Worm (Caenorhabditis elegans) whole organism, mixed stage, embryonic: Measurements from ENCODE around the gene grd-2.

Experiments used
- ces-1 ChIP-seq: fragments of 150-350 bp; optimal IDR thresholded peaks from 2 replicates; lab custom pipeline; 2014; ENCODE audit warnings: missing biosample characterization, missing genetic modification reagents, missing genetic modification characterization
- elt-1 ChIP-seq: sonication (generic microtip); optimal IDR thresholded peaks from 2 replicates; lab custom pipeline; 2017; ENCODE audit warnings: missing genetic modification characterization, mild to moderate bottlenecking, missing compliant biosample characterization, antibody characterized with exemption, moderate library complexity, borderline replicate concordance; ENCODE audit not compliant: insufficient read depth
- elt-3 ChIP-seq: fragments of 150-350 bp; optimal IDR thresholded peaks from 2 replicates; lab custom pipeline; 2014; ENCODE audit warnings: missing biosample characterization, missing genetic modification characterization
- lsy-2 ChIP-seq: fragments of 150-350 bp; optimal IDR thresholded peaks from 2 replicates; lab custom pipeline; 2014; ENCODE audit warnings: missing biosample characterization, missing genetic modification characterization
- mab-5 ChIP-seq: fragments of 150-350 bp; optimal IDR thresholded peaks from 2 replicates; lab custom pipeline; 2014; ENCODE audit warnings: missing biosample characterization, missing genetic modification characterization
- nhr-28 ChIP-seq: fragments of 150-350 bp; optimal IDR thresholded peaks from 2 replicates; lab custom pipeline; 2014; ENCODE audit warnings: missing biosample characterization, missing genetic modification characterization
- nhr-76 ChIP-seq: sonication (generic microtip); optimal IDR thresholded peaks from 2 replicates; lab custom pipeline; 2017; ENCODE audit warnings: missing biosample characterization, missing genetic modification characterization
- sem-2 ChIP-seq: fragments of 200-800 bp; sonication (Bioruptor generic); optimal IDR thresholded peaks from 2 replicates; lab custom pipeline; 2018; ENCODE audit warnings: mild to moderate bottlenecking, missing genetic modification characterization, missing compliant biosample characterization
- snpc-4 ChIP-seq: fragments of 150-350 bp; optimal IDR thresholded peaks from 2 replicates; lab custom pipeline; 2014; ENCODE audit warnings: missing biosample characterization, missing genetic modification characterization
- sptf-1 ChIP-seq: sonication (generic microtip); optimal IDR thresholded peaks from 2 replicates; lab custom pipeline; 2017; ENCODE audit warnings: mild to moderate bottlenecking, missing genetic modification characterization, moderate library complexity, missing compliant biosample characterization
- unc-120 ChIP-seq: sonication (generic microtip); optimal IDR thresholded peaks from 2 replicates; lab custom pipeline; 2017; ENCODE audit warnings: missing genetic modification characterization, missing compliant biosample characterization; ENCODE audit not compliant: poor library complexity, severe bottlenecking
- unc-62 ChIP-seq: fragments of 150-350 bp; optimal IDR thresholded peaks from 2 replicates; lab custom pipeline; 2014; ENCODE audit warnings: missing biosample characterization, missing genetic modification reagents, missing genetic modification characterization
- ztf-11 ChIP-seq: fragments of 150-350 bp; optimal IDR thresholded peaks from 2 replicates; lab custom pipeline; 2014; ENCODE audit warnings: missing biosample characterization, missing genetic modification characterization

ce11 chrV:20566454-20566853 lies 43.1 kb upstream of the grd-2 start, which contains the start of gene F26F2.3:
- TF ChIP-seq unc-62 (GFP tag; lab: Kevin White, UChicago) (no peak), ztf-11 (no peak), lsy-2 (tag; lab: Kevin White, UChicago) (no peak), sptf-1 (no peak), elt-1 (no peak), nhr-28 (tag; lab: Kevin White, UChicago) (no peak), unc-120 (tag; lab: Kevin White, UChicago) (no peak), snpc-4 (no peak), sem-2 (no peak), ces-1 (GFP tag; lab: Kevin White, UChicago) (no peak), nhr-76 (tag; lab: Kevin White, UChicago) (no peak), elt-3 (no peak), mab-5 (tag; lab: Kevin White, UChicago) (no peak)
